Worm (Caenorhabditis elegans) whole organism, midembryonic: ENCODE measurements around the gene col-36.

Experiments
- cog-1 ChIP-seq: sonication (generic microtip); optimal IDR thresholded peaks from 2 replicates; lab custom pipeline; 2016; ENCODE audit warnings: missing genetic modification characterization, missing compliant biosample characterization
- flt-1 ChIP-seq: fragments of 200-800 bp; sonication (Bioruptor generic); IDR thresholded peaks from 2 replicates; pipeline ENCODE4 v1.3.6; 2022; ENCODE audit warnings: missing genetic modification characterization, missing compliant biosample characterization
- ztf-23 ChIP-seq: fragments of 200-800 bp; sonication (Bioruptor generic); IDR thresholded peaks from 2 replicates; pipeline ENCODE4 v1.3.6; 2022; ENCODE audit warnings: missing genetic modification reagents, missing genetic modification characterization, missing compliant biosample characterization

DNA sequence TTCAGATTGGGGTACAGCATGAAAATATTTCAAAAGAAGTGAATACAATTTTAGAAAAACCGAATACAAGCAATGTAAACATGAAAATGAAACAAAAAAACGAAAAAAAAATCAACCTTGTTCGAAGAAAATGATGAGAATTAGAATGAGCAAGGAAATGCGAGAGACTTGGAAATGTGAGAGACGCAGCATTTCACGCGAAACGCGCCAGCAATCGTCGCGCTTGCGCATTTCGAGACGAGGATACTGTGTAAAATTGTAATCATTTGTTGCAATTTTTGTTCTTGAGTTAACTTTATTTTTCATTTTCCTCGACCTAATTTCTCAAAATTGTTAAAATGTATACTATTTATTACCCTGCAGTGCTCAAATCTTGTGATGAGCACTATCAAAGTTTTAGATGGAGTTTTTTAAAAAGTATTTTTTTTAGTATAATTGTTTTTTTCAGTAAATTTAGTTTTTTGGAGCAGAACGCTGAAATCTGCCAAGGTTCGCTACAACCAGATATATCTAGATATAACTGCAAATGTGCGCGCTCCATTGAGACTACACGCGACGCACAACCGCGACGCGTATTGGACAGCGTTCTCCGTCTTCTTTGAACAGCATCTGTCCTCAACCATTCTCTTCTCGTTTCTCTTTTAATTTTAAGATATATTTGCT is 16.5 kb downstream of the col-36 start, which contains the start of gene fust-1:
- TF ChIP-seq flt-1 (GFP tag; lab: Robert Waterston, UW) (peak; percentile 84), ztf-23 (GFP tag; lab: Robert Waterston, UW) (peak; percentile 87), cog-1 (tag; lab: Kevin White, UChicago) (peak; percentile 94)
